Worm (Caenorhabditis elegans) whole organism, early embryonic: ENCODE data around the gene ZC239.20.
"Not testable (repeated sequence)": the region's sequence is repeated elsewhere in the genome, so short reads cannot be mapped to it uniquely, and the experiment has no call there.

ENCODE experiments used
- B0310.2 ChIP-seq: sonication (generic microtip); optimal IDR thresholded peaks from 2 replicates; lab custom pipeline; 2016; ENCODE audit warnings: mild to moderate bottlenecking, missing genetic modification characterization, missing compliant biosample characterization
- F13C5.2 ChIP-seq: sonication (generic microtip); optimal IDR thresholded peaks from 2 replicates; lab custom pipeline; 2017; ENCODE audit warnings: mild to moderate bottlenecking, missing genetic modification characterization, inconsistent platforms, missing compliant biosample characterization
- aly-1 ChIP-seq: sonication (generic microtip); optimal IDR thresholded peaks from 2 replicates; lab custom pipeline; 2016; ENCODE audit warnings: missing genetic modification characterization, missing compliant biosample characterization
- ama-1 ChIP-seq: fragments of 150-350 bp; optimal IDR thresholded peaks from 2 replicates; lab custom pipeline; 2014
- ceh-13 ChIP-seq: fragments of 200-800 bp; sonication (Bioruptor generic); optimal IDR thresholded peaks from 2 replicates; lab custom pipeline; 2018; ENCODE audit warnings: mild to moderate bottlenecking, missing genetic modification characterization, missing compliant biosample characterization
- ceh-36 ChIP-seq: sonication (generic microtip); optimal IDR thresholded peaks from 2 replicates; lab custom pipeline; 2016; ENCODE audit warnings: missing genetic modification characterization, inconsistent platforms, missing compliant biosample characterization
- ets-7 ChIP-seq: sonication (generic microtip); optimal IDR thresholded peaks from 2 replicates; lab custom pipeline; 2016; ENCODE audit warnings: missing genotype, missing genetic modification characterization, missing compliant biosample characterization
- flt-1 ChIP-seq: fragments of 200-800 bp; sonication (Bioruptor generic); IDR thresholded peaks from 2 replicates; pipeline ENCODE4 v1.3.6; 2022; ENCODE audit warnings: missing genetic modification characterization, missing compliant biosample characterization
- hmbx-1 ChIP-seq: sonication (generic microtip); optimal IDR thresholded peaks from 2 replicates; lab custom pipeline; 2016; ENCODE audit warnings: mild to moderate bottlenecking, missing genetic modification characterization, missing compliant biosample characterization
- hmg-4 ChIP-seq: fragments of 200-800 bp; sonication (Bioruptor generic); optimal IDR thresholded peaks from 2 replicates; lab custom pipeline; 2018; ENCODE audit warnings: mild to moderate bottlenecking, missing genetic modification characterization, missing compliant biosample characterization
- hnd-1 ChIP-seq: sonication (generic microtip); optimal IDR thresholded peaks from 2 replicates; lab custom pipeline; 2016; ENCODE audit warnings: missing genetic modification characterization, missing compliant biosample characterization
- pes-1 ChIP-seq: fragments of 200-800 bp; sonication (Bioruptor generic); IDR thresholded peaks from 2 replicates; pipeline ENCODE4 v1.3.6; 2022; ENCODE audit warnings: missing genetic modification reagents, missing genetic modification characterization, missing compliant biosample characterization
- scrt-1 ChIP-seq: fragments of 200-800 bp; sonication (Bioruptor generic); IDR thresholded peaks from 2 replicates; pipeline ENCODE4 v1.3.6; 2022; ENCODE audit warnings: missing genetic modification characterization, missing compliant biosample characterization
- sea-1 ChIP-seq: fragments of 200-800 bp; sonication (Bioruptor generic); conservative IDR thresholded peaks from 2 replicates; pipeline ENCODE4 v1.3.6; 2022; ENCODE audit warnings: missing genetic modification characterization, missing compliant biosample characterization
- tbx-11 ChIP-seq: fragments of 200-800 bp; sonication (Bioruptor generic); IDR thresholded peaks from 2 replicates; pipeline ENCODE4 v1.3.6; 2022; ENCODE audit warnings: missing genetic modification characterization, missing compliant biosample characterization
- tbx-37 ChIP-seq: fragments of 200-800 bp; sonication (Bioruptor generic); conservative IDR thresholded peaks from 2 replicates; pipeline ENCODE4 v1.3.6; 2022; ENCODE audit warnings: missing genetic modification reagents, missing genetic modification characterization, missing compliant biosample characterization
- tra-4 ChIP-seq: sonication (generic microtip); optimal IDR thresholded peaks from 2 replicates; lab custom pipeline; 2017; ENCODE audit warnings: missing genetic modification characterization, missing compliant biosample characterization

ZC239.20 gene

ce11 chrII:3210365-3210764 lies 4.0 kb upstream of the ZC239.20 start, which contains the start of gene ZC239.5:
Gene ZC239.5 (plus strand): TSS chrII:3210665.
- TF ChIP-seq hnd-1 (tag; lab: Kevin White, UChicago) (no peak), flt-1 (GFP tag; lab: Robert Waterston, UW) (no peak), F13C5.2 (tag; lab: Kevin White, UChicago) (no peak), ama-1 (lab: Kevin White, UChicago) (no peak), tra-4 (tag; lab: Kevin White, UChicago) (no peak), hmg-4 (no peak)

ce11 chrII:3209251-3209650 lies 2.9 kb upstream of the ZC239.20 start, which contains the start of gene ZC239.6:
Gene ZC239.6 (plus strand): TSS chrII:3209631.
- TF ChIP-seq ama-1 (lab: Kevin White, UChicago) = no peak
- TF ChIP-seq B0310.2 = no peak
- TF ChIP-seq pes-1 (GFP tag; lab: Robert Waterston, UW) = no peak
- no peak for TF ChIP-seq ets-7 (tag; lab: Kevin White, UChicago)
- no peak for TF ChIP-seq aly-1
- TF ChIP-seq tbx-11 (GFP tag; lab: Robert Waterston, UW) = no peak
- no peak for TF ChIP-seq tra-4 (tag; lab: Kevin White, UChicago)
- TF ChIP-seq sea-1 = no peak
- no peak for TF ChIP-seq ceh-13
- no peak for TF ChIP-seq flt-1 (GFP tag; lab: Robert Waterston, UW)
- no peak for TF ChIP-seq hmg-4

- no peak for TF ChIP-seq ceh-36 (tag; lab: Kevin White, UChicago)
- no peak for TF ChIP-seq aly-1
- no peak for TF ChIP-seq scrt-1 (GFP tag; lab: Robert Waterston, UW)
- no peak for TF ChIP-seq tra-4 (tag; lab: Kevin White, UChicago)
- no peak for TF ChIP-seq ceh-13
- no peak for TF ChIP-seq flt-1 (GFP tag; lab: Robert Waterston, UW)
- TF ChIP-seq hmg-4 = no peak
- no peak for TF ChIP-seq hmbx-1 (tag; lab: Kevin White, UChicago)
- TF ChIP-seq hnd-1 (tag; lab: Kevin White, UChicago) = no peak
- no peak for TF ChIP-seq pes-1 (GFP tag; lab: Robert Waterston, UW)
- TF ChIP-seq B0310.2 = no peak
- no peak for TF ChIP-seq tbx-37 (GFP tag; lab: Robert Waterston, UW)
- no peak for TF ChIP-seq tbx-11 (GFP tag; lab: Robert Waterston, UW)
- no peak for TF ChIP-seq ets-7 (tag; lab: Kevin White, UChicago)
- no peak for TF ChIP-seq ama-1 (lab: Kevin White, UChicago)
- TF ChIP-seq F13C5.2 (tag; lab: Kevin White, UChicago) = no peak
- no peak for TF ChIP-seq sea-1
Measured at ce11 chrII:3208679-3209078, 2.4 kb upstream of the ZC239.20 start, which contains the start of gene sdz-35. Gene sdz-35 (minus strand): TSS chrII:3208779.

- no peak for TF ChIP-seq pes-1 (GFP tag; lab: Robert Waterston, UW)
- TF ChIP-seq ets-7 (tag; lab: Kevin White, UChicago) = no peak
- no peak for TF ChIP-seq tbx-37 (GFP tag; lab: Robert Waterston, UW)
- no peak for TF ChIP-seq hmbx-1 (tag; lab: Kevin White, UChicago)
- TF ChIP-seq ceh-36 (tag; lab: Kevin White, UChicago) = no peak
- TF ChIP-seq scrt-1 (GFP tag; lab: Robert Waterston, UW) = no peak
- TF ChIP-seq hmg-4 = no peak
- no peak for TF ChIP-seq aly-1
- no peak for TF ChIP-seq hnd-1 (tag; lab: Kevin White, UChicago)
- no peak for TF ChIP-seq tra-4 (tag; lab: Kevin White, UChicago)
- no peak for TF ChIP-seq ceh-13
- no peak for TF ChIP-seq F13C5.2 (tag; lab: Kevin White, UChicago)
- no peak for TF ChIP-seq ama-1 (lab: Kevin White, UChicago)
- no peak for TF ChIP-seq B0310.2
- no peak for TF ChIP-seq tbx-11 (GFP tag; lab: Robert Waterston, UW)
- no peak for TF ChIP-seq flt-1 (GFP tag; lab: Robert Waterston, UW)
- TF ChIP-seq sea-1 = no peak
Measured at ce11 chrII:3203415-3203814, 2.9 kb downstream of the ZC239.20 start, which contains the start of gene sri-50. Gene sri-50 (plus strand): TSS chrII:3203715.

- no peak for TF ChIP-seq tbx-11 (GFP tag; lab: Robert Waterston, UW)
Measured at ce11 chrII:3202519-3202918, 3.8 kb downstream of the ZC239.20 start, which contains the start of gene sri-53. Gene sri-53 (minus strand): TSS chrII:3202619.

- not testable (repeated sequence) for TF ChIP-seq ama-1 (lab: Kevin White, UChicago); hnd-1 (tag; lab: Kevin White, UChicago); hmbx-1 (tag; lab: Kevin White, UChicago)
Measured at ce11 chrII:3201242-3201641, 5.1 kb downstream of the ZC239.20 start, which contains the start of gene sri-48. Gene sri-48 (minus strand): TSS chrII:3201342.

ce11 chrII:3198998-3199397 lies 7.3 kb downstream of the ZC239.20 start, which contains the start of gene sri-51:
Gene sri-51 (minus strand): TSS chrII:3199098.
- TF ChIP-seq flt-1 (GFP tag; lab: Robert Waterston, UW) (no peak), ama-1 (lab: Kevin White, UChicago) (no peak), ets-7 (tag; lab: Kevin White, UChicago) (no peak)

- TF ChIP-seq scrt-1 (GFP tag; lab: Robert Waterston, UW) = no peak
- no peak for TF ChIP-seq tra-4 (tag; lab: Kevin White, UChicago)
- no peak for TF ChIP-seq F13C5.2 (tag; lab: Kevin White, UChicago)
- no peak for TF ChIP-seq ceh-36 (tag; lab: Kevin White, UChicago)
- TF ChIP-seq aly-1 = no peak
- no peak for TF ChIP-seq sea-1
- TF ChIP-seq hnd-1 (tag; lab: Kevin White, UChicago) = no peak
- TF ChIP-seq ceh-13 = no peak
- no peak for TF ChIP-seq B0310.2
Measured at ce11 chrII:3196966-3197365, 9.4 kb downstream of the ZC239.20 start, which contains the start of gene gcy-15. Gene gcy-15 (minus strand): TSS chrII:3197066.
